Worm (Caenorhabditis elegans) whole organism, L4/young adult: Measurements from ENCODE around the gene elo-8.

Source experiments
- dao-5 ChIP-seq: sonication (generic microtip); optimal IDR thresholded peaks from 2 replicates; lab custom pipeline; 2016; ENCODE audit warnings: missing genotype, missing genetic modification characterization, moderate library complexity, missing compliant biosample characterization
- him-1 ChIP-seq: sonication (generic microtip); optimal IDR thresholded peaks from 2 replicates; lab custom pipeline; 2016; ENCODE audit warnings: missing genotype, missing genetic modification reagents, missing genetic modification characterization, missing compliant biosample characterization

ce11 chrIII:11243421-11243820, 11.6 kb upstream of the elo-8 start:
- no peak for TF ChIP-seq dao-5 (tag; lab: Kevin White, UChicago)
- no peak for TF ChIP-seq him-1 (tag; lab: Kevin White, UChicago)
